Worm (Caenorhabditis elegans) whole organism, L4 larva: ENCODE data around the gene hda-2.

ENCODE experiments used
- F49E8.2 ChIP-seq: sonication (generic microtip); optimal IDR thresholded peaks from 2 replicates; lab custom pipeline; 2016; ENCODE audit warnings: missing compliant biosample characterization, mild to moderate bottlenecking, missing genetic modification characterization, borderline replicate concordance
- ZK546.5 ChIP-seq, 2 experiments: sonication (generic microtip); optimal IDR thresholded peaks; 2 replicates each; lab custom pipeline; 2017; ENCODE audit warnings: missing biosample characterization in 2 of 2, missing genetic modification characterization in 2 of 2
- aha-1 ChIP-seq: fragments of 150-350 bp; peaks from one replicate; lab custom pipeline; 2014; ENCODE audit warnings: missing biosample characterization, missing genetic modification characterization
- ama-1 ChIP-seq: fragments of 150-350 bp; optimal IDR thresholded peaks from 2 replicates; lab custom pipeline; 2014; ENCODE audit warnings: inconsistent platforms, mixed read lengths
- ces-1 ChIP-seq: fragments of 150-350 bp; sonication (generic microtip); optimal IDR thresholded peaks from 4 replicates; lab custom pipeline; 2014; ENCODE audit warnings: missing biosample characterization, missing genetic modification reagents, missing genetic modification characterization
- duxl-1 ChIP-seq: sonication (generic microtip); optimal IDR thresholded peaks from 2 replicates; lab custom pipeline; 2016; ENCODE audit warnings: mild to moderate bottlenecking, missing genetic modification characterization, moderate library complexity, missing compliant biosample characterization; ENCODE audit not compliant: poor library complexity
- mes-2 ChIP-seq: sonication (generic microtip); optimal IDR thresholded peaks from 2 replicates; lab custom pipeline; 2016; ENCODE audit warnings: missing genotype, mild to moderate bottlenecking, missing genetic modification characterization, missing compliant biosample characterization; ENCODE audit not compliant: poor library complexity, severe bottlenecking
- nhr-102 ChIP-seq: sonication (generic microtip); optimal IDR thresholded peaks from 2 replicates; lab custom pipeline; 2016; ENCODE audit warnings: mild to moderate bottlenecking, missing genetic modification characterization, moderate library complexity, missing compliant biosample characterization
- nhr-11 ChIP-seq: fragments of 150-350 bp; optimal IDR thresholded peaks from 2 replicates; lab custom pipeline; 2014; ENCODE audit warnings: missing biosample characterization, missing genetic modification characterization
- nhr-25 ChIP-seq: sonication (generic microtip); optimal IDR thresholded peaks from 2 replicates; lab custom pipeline; 2017; ENCODE audit warnings: missing genetic modification characterization, mild to moderate bottlenecking, missing compliant biosample characterization, antibody characterized with exemption, moderate library complexity, borderline replicate concordance; ENCODE audit not compliant: insufficient read depth
- unc-39 ChIP-seq: sonication (generic microtip); optimal IDR thresholded peaks from 2 replicates; lab custom pipeline; 2017; ENCODE audit warnings: missing biosample characterization, missing genetic modification characterization
- unc-62 ChIP-seq, 3 experiments: fragments of 150-350 bp in 1 of 3; sonication (generic microtip); optimal IDR thresholded peaks in 2 of 3; peaks in 1 of 3; 1 replicate in 1 of 3; 2 replicates in 2 of 3; lab custom pipeline; 2014 to 2017; ENCODE audit warnings: missing biosample characterization in 3 of 3, missing genetic modification characterization in 3 of 3, missing genetic modification reagents in 3 of 3, missing genotype in 1 of 3
- ztf-7 ChIP-seq: fragments of 150-350 bp; optimal IDR thresholded peaks from 2 replicates; lab custom pipeline; 2014; ENCODE audit warnings: missing biosample characterization, missing genetic modification characterization

- TF ChIP-seq unc-62 (GFP tag; optimal IDR thresholded peaks at IDR 0.05 in 1 of 2; lab: Kevin White, UChicago) = peak in 1 of 2 experiments; percentile 99
- no peak for TF ChIP-seq unc-62 (tag; optimal IDR thresholded peaks at IDR 0.05; lab: Kevin White, UChicago)
- no peak for TF ChIP-seq ZK546.5 (tag; optimal IDR thresholded peaks at IDR 0.05; lab: Kevin White, UChicago)
- no peak for TF ChIP-seq ama-1 (lab: Kevin White, UChicago)
- no peak for TF ChIP-seq ces-1 (GFP tag; lab: Kevin White, UChicago)
- no peak for TF ChIP-seq nhr-102
- no peak for TF ChIP-seq duxl-1 (tag; lab: Kevin White, UChicago)
- no peak for TF ChIP-seq aha-1 (tag; lab: Kevin White, UChicago)
- TF ChIP-seq nhr-25 (tag; lab: Kevin White, UChicago) = no peak
- TF ChIP-seq F49E8.2 (tag; lab: Kevin White, UChicago) = no peak
- TF ChIP-seq ztf-7 (tag; lab: Kevin White, UChicago) = no peak
- no peak for TF ChIP-seq unc-39
- no peak for TF ChIP-seq nhr-11 (tag; lab: Kevin White, UChicago)
- TF ChIP-seq mes-2 (tag; lab: Kevin White, UChicago) = no peak
These were observed 37.3 kb downstream of the hda-2 start for ce11 chrII:7985029-7985428.
